Worm (Caenorhabditis elegans): Measurements from ENCODE around the gene npr-15.

The npr-15 gene

DNA sequence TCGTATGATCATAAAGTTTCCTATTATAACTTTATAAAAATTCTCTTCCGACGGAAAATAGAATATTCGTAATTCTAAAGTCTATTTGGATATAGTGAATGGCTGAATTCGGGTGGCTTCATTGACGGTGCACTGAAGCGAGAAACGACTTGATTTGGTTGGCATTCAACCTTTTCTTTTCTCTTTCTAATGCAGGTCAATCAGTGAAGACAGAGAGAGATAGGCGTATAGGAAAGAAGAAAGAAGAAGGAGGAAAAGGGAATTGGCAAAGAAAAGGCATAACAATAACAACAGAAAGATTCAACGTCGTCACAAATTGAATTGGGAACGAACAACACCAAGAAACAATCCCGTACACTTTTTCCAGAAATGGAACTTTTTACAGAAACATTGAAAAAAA is 19.0 kb downstream of the npr-15 start:
- TF ChIP-seq nhr-28 (tag; optimal IDR thresholded peaks at IDR 0.05) (no peak), blmp-1 (tag; optimal IDR thresholded peaks at IDR 0.05) (peak; percentile 94)

DNA sequence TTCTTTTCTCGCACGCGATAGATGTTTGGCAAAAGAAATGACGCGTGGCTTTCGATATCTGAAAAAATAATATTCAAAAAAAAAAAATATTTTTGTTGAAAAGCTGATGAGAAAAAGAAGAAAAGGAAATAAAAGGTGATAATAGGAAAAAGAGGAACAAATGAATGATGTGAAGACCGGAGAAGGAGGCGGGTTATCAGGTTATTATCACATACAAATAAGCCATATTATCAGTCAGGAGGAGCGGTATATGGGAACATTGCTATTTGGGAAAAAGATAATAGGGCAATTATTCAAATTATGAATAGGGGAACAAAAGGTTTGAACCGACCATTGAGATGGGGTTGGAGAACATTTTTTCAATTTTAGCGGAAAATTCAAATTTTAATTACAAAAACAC is 20.3 kb downstream of the npr-15 start:
- TF ChIP-seq dsc-1 (tag; optimal IDR thresholded peaks at IDR 0.05) (peak; percentile 60), hpl-2 (GFP tag; optimal IDR thresholded peaks at IDR 0.05) (no peak), xbp-1 (tag; optimal IDR thresholded peaks at IDR 0.05) (no peak)

- TF ChIP-seq swsn-7 (tag; optimal IDR thresholded peaks at IDR 0.05) (peak; percentile 13), pqm-1 (tag; optimal IDR thresholded peaks at IDR 0.05) (no peak), ets-5 (GFP tag; IDR thresholded peaks at IDR 0.05) (no peak), unc-130 (tag; optimal IDR thresholded peaks at IDR 0.05) (no peak), ztf-4 (tag; optimal IDR thresholded peaks at IDR 0.05) (no peak), dpl-1 (GFP tag; optimal IDR thresholded peaks at IDR 0.05) (no peak), dsc-1 (tag; optimal IDR thresholded peaks at IDR 0.05) (no peak), nhr-12 (tag; optimal IDR thresholded peaks at IDR 0.05) (no peak), C34B4.2 (tag; optimal IDR thresholded peaks at IDR 0.05) (no peak), ceh-8 (GFP tag; optimal IDR thresholded peaks at IDR 0.05) (no peak), unc-86 (tag; optimal IDR thresholded peaks at IDR 0.05) (no peak), lin-14 (GFP tag; optimal IDR thresholded peaks at IDR 0.05) (peak; percentile 90), unc-98 (GFP tag; IDR thresholded peaks at IDR 0.05) (no peak), fos-1 (tag; optimal IDR thresholded peaks at IDR 0.05) (peak; percentile 13), blmp-1 (tag; optimal IDR thresholded peaks at IDR 0.05) (peak; percentile 86), tbx-2 (tag; optimal IDR thresholded peaks at IDR 0.05) (no peak), egl-13 (tag; optimal IDR thresholded peaks at IDR 0.05) (no peak), mef-2 (tag; optimal IDR thresholded peaks at IDR 0.05) (no peak), nhr-11 (tag; optimal IDR thresholded peaks at IDR 0.05) (no peak), sup-37 (GFP tag; optimal IDR thresholded peaks at IDR 0.05) (no peak), hlh-4 (tag; optimal IDR thresholded peaks at IDR 0.05) (no peak), irx-1 (tag; optimal IDR thresholded peaks at IDR 0.05) (no peak), lir-3 (tag; optimal IDR thresholded peaks at IDR 0.05; ENCODE audit: poor library complexity) (no peak), F16B12.6 (tag; optimal IDR thresholded peaks at IDR 0.05) (no peak), lsy-2 (tag; optimal IDR thresholded peaks at IDR 0.05) (peak; percentile 13 to 48), lin-13 (GFP tag; optimal IDR thresholded peaks at IDR 0.05) (peak; percentile 25), lin-15B (tag; optimal IDR thresholded peaks at IDR 0.05) (no peak), pag-3 (tag; optimal IDR thresholded peaks at IDR 0.05; ENCODE audit: borderline replicate concordance, insufficient read depth) (no peak), elt-3 (tag; optimal IDR thresholded peaks at IDR 0.05) (peak in 1 of 6 experiments; percentile 24), alr-1 (tag; optimal IDR thresholded peaks at IDR 0.05; ENCODE audit: borderline replicate concordance) (no peak), nhr-84 (tag; optimal IDR thresholded peaks at IDR 0.05) (no peak), ceh-82 (tag; optimal IDR thresholded peaks at IDR 0.05) (no peak), hlh-17 (GFP tag; optimal IDR thresholded peaks at IDR 0.05; ENCODE audit: borderline replicate concordance) (no peak), nhr-20 (tag; optimal IDR thresholded peaks at IDR 0.05) (peak; percentile 48), tlp-1 (tag; optimal IDR thresholded peaks at IDR 0.05) (no peak), ces-1 (GFP tag; optimal IDR thresholded peaks at IDR 0.05) (no peak), nhr-77 (tag; optimal IDR thresholded peaks at IDR 0.05) (no peak), xbp-1 (tag; optimal IDR thresholded peaks at IDR 0.05) (no peak), nhr-28 (tag; optimal IDR thresholded peaks at IDR 0.05) (no peak), efl-1 (optimal IDR thresholded peaks at IDR 0.05) (peak in 1 of 2 experiments; percentile 18), efl-1 (GFP tag; optimal IDR thresholded peaks at IDR 0.05 in 1 of 2) (peak in 1 of 2 experiments; percentile 85), nhr-19 (GFP tag; conservative IDR thresholded peaks at IDR 0.05) (no peak), nhr-90 (tag; optimal IDR thresholded peaks at IDR 0.05; ENCODE audit: poor library complexity) (no peak), mab-9 (GFP tag; IDR thresholded peaks at IDR 0.05) (no peak), snpc-4 (tag; optimal IDR thresholded peaks at IDR 0.05) (no peak), rnt-1 (tag; optimal IDR thresholded peaks at IDR 0.05) (no peak), aly-2 (tag; optimal IDR thresholded peaks at IDR 0.05) (no peak), grh-1 (GFP tag; IDR thresholded peaks at IDR 0.05) (no peak; the same call in 1 of the 2 replicates)
These were observed 21.6 kb downstream of the npr-15 start for ce11 chrIII:3672839-3673238.

Measured in whole organism, L1 larva.